ENCODE assay signal across 4 worm cellular contexts in the genomic region with DNA sequence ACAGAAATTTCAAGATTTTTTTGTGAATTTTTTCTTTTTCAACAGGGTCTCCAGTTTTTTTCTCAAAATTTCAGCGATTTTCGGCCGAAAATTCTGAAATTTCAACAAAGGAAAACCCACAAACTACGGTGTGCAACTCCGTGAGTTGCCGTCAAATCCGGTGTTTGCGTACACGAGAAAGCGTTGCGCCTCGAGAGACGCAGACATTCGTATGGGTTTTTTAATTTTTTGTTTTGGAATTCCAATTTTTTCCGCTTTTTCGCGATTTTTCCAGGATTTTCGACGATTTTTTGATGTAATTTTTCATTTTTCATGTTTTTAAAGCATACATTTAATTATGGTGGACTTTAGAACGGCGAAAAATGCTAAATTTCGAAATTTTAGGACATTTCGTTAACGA.
TF ChIP-seq lines count a peak whose summit lies in the region.

No protein-coding gene starts in this region.

TF ChIP-seq in whole organism, L2 larva, 48 proteins besides CTCF, POLR2A, EP300 and RAD21 (continues in another document):
- TF ChIP-seq Y55F3AM.14 (GFP tag; optimal IDR thresholded peaks at IDR 0.05; lab: Kevin White, UChicago) (no peak), lin-39 (tag; optimal IDR thresholded peaks at IDR 0.05; lab: Kevin White, UChicago) (no peak), nhr-237 (tag; optimal IDR thresholded peaks at IDR 0.05; lab: Kevin White, UChicago) (no peak), nhr-6 (tag; optimal IDR thresholded peaks at IDR 0.05; lab: Kevin White, UChicago) (peak; percentile 35), elt-1 (tag; optimal IDR thresholded peaks at IDR 0.05; lab: Kevin White, UChicago) (no peak), dmd-4 (tag; optimal IDR thresholded peaks at IDR 0.05; lab: Kevin White, UChicago) (no peak), snpc-4 (tag; optimal IDR thresholded peaks at IDR 0.05; lab: Kevin White, UChicago) (peak; percentile 46), mab-5 (tag; optimal IDR thresholded peaks at IDR 0.05; lab: Kevin White, UChicago) (peak; percentile 73), sma-9 (GFP tag; optimal IDR thresholded peaks at IDR 0.05; lab: Kevin White, UChicago) (no peak), sma-9 (tag; optimal IDR thresholded peaks at IDR 0.05; lab: Kevin White, UChicago) (no peak), elt-3 (tag; optimal IDR thresholded peaks at IDR 0.05; lab: Kevin White, UChicago) (no peak), nhr-21 (tag; optimal IDR thresholded peaks at IDR 0.05; lab: Kevin White, UChicago) (peak; percentile 43), nhr-23 (tag; optimal IDR thresholded peaks at IDR 0.05; lab: Kevin White, UChicago) (no peak), ama-1 (optimal IDR thresholded peaks at IDR 0.05; lab: Kevin White, UChicago) (peak; percentile 6), aly-2 (tag; optimal IDR thresholded peaks at IDR 0.05; lab: Kevin White, UChicago) (no peak), nhr-77 (tag; optimal IDR thresholded peaks at IDR 0.05; lab: Kevin White, UChicago) (no peak), ztf-1 (GFP tag; conservative IDR thresholded peaks at IDR 0.05; lab: Robert Waterston, UW) (no peak), nhr-11 (tag; optimal IDR thresholded peaks at IDR 0.05; lab: Kevin White, UChicago) (no peak), skn-1 (tag; optimal IDR thresholded peaks at IDR 0.05; lab: Kevin White, UChicago) (no peak), sem-4 (tag; optimal IDR thresholded peaks at IDR 0.05; lab: Kevin White, UChicago) (peak; percentile 7), sma-3 (GFP tag; optimal IDR thresholded peaks at IDR 0.05; lab: Kevin White, UChicago) (peak; percentile 53), mdl-1 (tag; optimal IDR thresholded peaks at IDR 0.05; lab: Kevin White, UChicago) (no peak), mbf-1 (tag; optimal IDR thresholded peaks at IDR 0.05; lab: Kevin White, UChicago) (no peak)

TF ChIP-seq in whole organism, L4 larva, 104 proteins besides CTCF, POLR2A, EP300 and RAD21 (continues in another document):
- TF ChIP-seq lin-13 (GFP tag; optimal IDR thresholded peaks at IDR 0.05; lab: Kevin White, UChicago) (peak; percentile 66), pha-4 (GFP tag; IDR thresholded peaks at IDR 0.05; lab: Robert Waterston, UW) (peak; percentile 56; the same call in 1 of the 2 replicates), pha-4 (tag; optimal IDR thresholded peaks at IDR 0.05; lab: Kevin White, UChicago) (no peak), nhr-76 (tag; optimal IDR thresholded peaks at IDR 0.05; lab: Kevin White, UChicago) (no peak), ceh-32 (tag; optimal IDR thresholded peaks at IDR 0.05; lab: Kevin White, UChicago; ENCODE audit: poor library complexity) (no peak), Y48G9A.11 (GFP tag; IDR thresholded peaks at IDR 0.05; lab: Robert Waterston, UW) (peak; percentile 64), egl-27 (tag; optimal IDR thresholded peaks at IDR 0.05; lab: Kevin White, UChicago) (no peak), nhr-102 (tag; optimal IDR thresholded peaks at IDR 0.05; lab: Kevin White, UChicago) (peak; percentile 31), zip-11 (GFP tag; IDR thresholded peaks at IDR 0.05; lab: Robert Waterston, UW) (no peak), ama-1 (optimal IDR thresholded peaks at IDR 0.05; lab: Kevin White, UChicago) (peak; percentile 29), lin-39 (tag; optimal IDR thresholded peaks at IDR 0.05; lab: Kevin White, UChicago) (no peak), duxl-1 (tag; optimal IDR thresholded peaks at IDR 0.05; lab: Kevin White, UChicago; ENCODE audit: poor library complexity) (peak; percentile 32), hif-1 (tag; optimal IDR thresholded peaks at IDR 0.05; lab: Kevin White, UChicago) (peak in 1 of 2 experiments; percentile 28), ZK337.2 (GFP tag; IDR thresholded peaks at IDR 0.05; lab: Robert Waterston, UW) (0 out of 2 replicates have a peak, but pooled peaks have one; percentile 45), hlh-30 (tag; optimal IDR thresholded peaks at IDR 0.05; lab: Kevin White, UChicago; ENCODE audit: insufficient read depth) (peak; percentile 63), ztf-11 (tag; optimal IDR thresholded peaks at IDR 0.05; lab: Kevin White, UChicago) (no peak), zfp-3 (GFP tag; conservative IDR thresholded peaks at IDR 0.05; lab: Robert Waterston, UW) (no peak), ceh-82 (tag; optimal IDR thresholded peaks at IDR 0.05; lab: Kevin White, UChicago) (no peak), nhr-111 (GFP tag; optimal IDR thresholded peaks at IDR 0.05; lab: Kevin White, UChicago) (no peak), unc-130 (GFP tag; optimal IDR thresholded peaks at IDR 0.05; lab: Kevin White, UChicago) (peak; percentile 73), mep-1 (tag; optimal IDR thresholded peaks at IDR 0.05; lab: Kevin White, UChicago) (peak; percentile 49), nhr-11 (tag; optimal IDR thresholded peaks at IDR 0.05; lab: Kevin White, UChicago) (peak; percentile 28)

TF ChIP-seq in whole organism, late embryonic, 69 proteins besides CTCF, POLR2A, EP300 and RAD21:
- TF ChIP-seq unc-55 (GFP tag; optimal IDR thresholded peaks at IDR 0.05; lab: Kevin White, UChicago) (peak; percentile 48), fkh-6 (tag; optimal IDR thresholded peaks at IDR 0.05; lab: Kevin White, UChicago) (no peak), pha-4 (tag; optimal IDR thresholded peaks at IDR 0.05; lab: Kevin White, UChicago) (no peak), unc-42 (tag; optimal IDR thresholded peaks at IDR 0.05; lab: Kevin White, UChicago) (peak; percentile 6), unc-86 (tag; optimal IDR thresholded peaks at IDR 0.05; lab: Kevin White, UChicago) (peak; percentile 1), ceh-31 (tag; optimal IDR thresholded peaks at IDR 0.05; lab: Kevin White, UChicago) (peak; percentile 21), nfya-1 (tag; optimal IDR thresholded peaks at IDR 0.05; lab: Kevin White, UChicago) (peak; percentile 61), pax-1 (tag; optimal IDR thresholded peaks at IDR 0.05; lab: Kevin White, UChicago) (peak; percentile 41), che-1 (tag; optimal IDR thresholded peaks at IDR 0.05; lab: Kevin White, UChicago) (no peak), odd-2 (tag; optimal IDR thresholded peaks at IDR 0.05; lab: Kevin White, UChicago) (no peak)

TF ChIP-seq in whole organism, mixed stage, embryonic, 35 proteins besides CTCF, POLR2A, EP300 and RAD21:
- peak; percentile 28 for TF ChIP-seq sptf-1 (tag; optimal IDR thresholded peaks at IDR 0.05; lab: Kevin White, UChicago)
- TF ChIP-seq sem-2 (GFP tag; optimal IDR thresholded peaks at IDR 0.05; lab: Kevin White, UChicago) = no peak
- peak; percentile 96 for TF ChIP-seq lsy-2 (tag; optimal IDR thresholded peaks at IDR 0.05; lab: Kevin White, UChicago)
- TF ChIP-seq ces-1 (GFP tag; optimal IDR thresholded peaks at IDR 0.05; lab: Kevin White, UChicago) = peak; percentile 34
- no peak for TF ChIP-seq bed-3 (GFP tag; optimal IDR thresholded peaks at IDR 0.05; lab: Kevin White, UChicago)
- no peak for TF ChIP-seq nhr-2 (tag; optimal IDR thresholded peaks at IDR 0.05; lab: Kevin White, UChicago)
- no peak for TF ChIP-seq nhr-12 (tag; optimal IDR thresholded peaks at IDR 0.05; lab: Kevin White, UChicago)
- no peak for TF ChIP-seq zip-8 (tag; optimal IDR thresholded peaks at IDR 0.05; lab: Kevin White, UChicago)
- TF ChIP-seq nhr-237 (tag; optimal IDR thresholded peaks at IDR 0.05; lab: Kevin White, UChicago) = peak; percentile 58
- no peak for TF ChIP-seq M03D4.4 (tag; optimal IDR thresholded peaks at IDR 0.05; lab: Kevin White, UChicago)
- TF ChIP-seq blmp-1 (tag; optimal IDR thresholded peaks at IDR 0.05; lab: Kevin White, UChicago) = no peak
- TF ChIP-seq ceh-43 (GFP tag; optimal IDR thresholded peaks at IDR 0.05; lab: Kevin White, UChicago) = no peak
- no peak for TF ChIP-seq mab-5 (tag; optimal IDR thresholded peaks at IDR 0.05; lab: Kevin White, UChicago)
- TF ChIP-seq ceh-83 (GFP tag; optimal IDR thresholded peaks at IDR 0.05; lab: Kevin White, UChicago) = no peak
- peak; percentile 34 for TF ChIP-seq unc-62 (GFP tag; optimal IDR thresholded peaks at IDR 0.05; lab: Kevin White, UChicago)
- peak; percentile 74 for TF ChIP-seq lin-13 (tag; optimal IDR thresholded peaks at IDR 0.05; lab: Kevin White, UChicago)
- TF ChIP-seq cnd-1 (tag; optimal IDR thresholded peaks at IDR 0.05; lab: Kevin White, UChicago) = no peak
- peak; percentile 67 for TF ChIP-seq pha-4 (tag; optimal IDR thresholded peaks at IDR 0.05; lab: Kevin White, UChicago)
- TF ChIP-seq mep-1 (tag; optimal IDR thresholded peaks at IDR 0.05; lab: Kevin White, UChicago) = peak; percentile 74
- TF ChIP-seq drap-1 (GFP tag; optimal IDR thresholded peaks at IDR 0.05; lab: Kevin White, UChicago) = no peak
- TF ChIP-seq hlh-1 (tag; optimal IDR thresholded peaks at IDR 0.05; lab: Kevin White, UChicago) = no peak
TF ChIP-seq in whole organism, mixed stage, embryonic: peak in this region for 8.
